Worm (Caenorhabditis elegans): Measurements from ENCODE around the gene zfp-1.

Gene zfp-1

ce11 chrIII:8801352-8801863 lies 10.1 kb downstream of the zfp-1 start (continued):
- no peak for TF ChIP-seq fkh-10 (GFP tag; optimal IDR thresholded peaks at IDR 0.05)
- TF ChIP-seq ztf-4 (tag; optimal IDR thresholded peaks at IDR 0.05): no peak
- no peak for TF ChIP-seq efl-1 (optimal IDR thresholded peaks at IDR 0.05)
- TF ChIP-seq efl-1 (GFP tag; optimal IDR thresholded peaks at IDR 0.05 in 1 of 2): no peak
- no peak for TF ChIP-seq isw-1 (GFP tag; IDR thresholded peaks at IDR 0.05)
- no peak for TF ChIP-seq egl-13 (tag; optimal IDR thresholded peaks at IDR 0.05)
- no peak for TF ChIP-seq C34B4.2 (tag; optimal IDR thresholded peaks at IDR 0.05)
- TF ChIP-seq grh-1 (GFP tag; IDR thresholded peaks at IDR 0.05): peak; percentile 40; the same call in 1 of the 2 replicates
- no peak for TF ChIP-seq rnt-1 (tag; optimal IDR thresholded peaks at IDR 0.05)
- TF ChIP-seq unc-98 (GFP tag; IDR thresholded peaks at IDR 0.05): no peak
- peak; percentile 23 for TF ChIP-seq lin-13 (GFP tag; optimal IDR thresholded peaks at IDR 0.05)
- no peak for TF ChIP-seq lir-3 (tag; optimal IDR thresholded peaks at IDR 0.05; ENCODE audit: poor library complexity)
- TF ChIP-seq ceh-90 (tag; optimal IDR thresholded peaks at IDR 0.05): no peak
- peak; percentile 18 for TF ChIP-seq skn-1 (tag; optimal IDR thresholded peaks at IDR 0.05)
- TF ChIP-seq ama-1 (optimal IDR thresholded peaks at IDR 0.05): no peak
- no peak for TF ChIP-seq unc-62 (GFP tag; optimal IDR thresholded peaks at IDR 0.05)
- TF ChIP-seq nhr-47 (tag; optimal IDR thresholded peaks at IDR 0.05): no peak
- no peak for TF ChIP-seq nhr-71 (tag; optimal IDR thresholded peaks at IDR 0.05)
- no peak for TF ChIP-seq hpl-2 (GFP tag; optimal IDR thresholded peaks at IDR 0.05)
- TF ChIP-seq blmp-1 (tag; optimal IDR thresholded peaks at IDR 0.05): peak; percentile 74
- TF ChIP-seq snpc-4 (tag; optimal IDR thresholded peaks at IDR 0.05): no peak
- TF ChIP-seq fkh-4 (tag; optimal IDR thresholded peaks at IDR 0.05; ENCODE audit: borderline replicate concordance): no peak
- TF ChIP-seq jun-1 (tag; optimal IDR thresholded peaks at IDR 0.05): no peak
- TF ChIP-seq nhr-77 (tag; optimal IDR thresholded peaks at IDR 0.05): no peak

DNA sequence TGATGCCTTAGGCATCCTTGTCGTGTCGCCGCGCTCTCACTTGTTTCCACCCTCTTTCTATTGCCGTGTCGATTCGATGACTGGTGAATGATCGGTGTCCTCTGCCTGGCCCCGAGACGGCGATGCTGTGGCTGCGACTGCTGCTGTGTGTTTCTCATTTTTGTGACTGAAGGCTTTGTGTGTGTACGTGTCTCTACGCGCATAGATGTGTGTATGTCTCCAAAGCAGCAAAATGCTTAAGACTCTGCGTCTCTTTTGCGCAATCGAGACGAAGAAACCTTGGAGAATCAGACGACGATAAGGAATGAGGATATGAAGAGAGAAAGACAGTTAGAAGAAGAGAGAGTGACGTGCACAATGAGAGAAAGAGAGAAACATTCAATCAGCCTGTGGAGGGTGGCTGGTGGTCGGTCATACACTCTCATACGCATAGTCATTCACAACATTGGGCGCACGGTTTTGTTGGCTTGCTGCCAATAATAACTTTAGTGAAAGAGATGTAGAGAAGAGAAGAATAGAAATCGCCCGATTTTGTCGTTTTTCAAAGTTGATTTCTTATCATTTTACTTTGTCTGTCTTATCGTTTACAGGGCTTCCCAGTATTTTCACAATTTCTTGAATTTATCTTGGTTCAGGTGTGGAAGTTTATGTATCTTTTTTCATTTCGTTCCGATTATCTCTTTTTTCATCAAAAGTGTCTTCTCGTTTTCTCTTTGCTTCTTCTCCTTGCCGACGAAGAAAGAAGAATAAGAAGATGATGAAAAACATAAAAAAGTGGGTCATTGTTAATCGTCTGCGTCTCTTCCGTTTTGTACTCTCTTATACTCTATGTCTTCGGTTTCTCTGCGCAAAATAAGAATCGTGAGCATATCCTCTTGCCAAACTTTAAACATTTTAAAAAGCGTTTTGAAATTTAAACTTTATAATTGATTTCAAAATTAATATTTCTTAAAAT lies 10.8 kb downstream of the zfp-1 start:
- TF ChIP-seq xbp-1 (tag; optimal IDR thresholded peaks at IDR 0.05): peak; percentile 93
- TF ChIP-seq ceh-8 (GFP tag; optimal IDR thresholded peaks at IDR 0.05): no peak
- peak; percentile 96 for TF ChIP-seq fkh-8 (tag; optimal IDR thresholded peaks at IDR 0.05)
- TF ChIP-seq nhr-76 (tag; optimal IDR thresholded peaks at IDR 0.05): peak; percentile 47
- TF ChIP-seq zag-1 (tag; optimal IDR thresholded peaks at IDR 0.05): peak; percentile 98
- TF ChIP-seq lsy-2 (tag; optimal IDR thresholded peaks at IDR 0.05): peak; percentile 93 to 96
- no peak for TF ChIP-seq nhr-84 (tag; optimal IDR thresholded peaks at IDR 0.05)
- no peak for TF ChIP-seq ets-5 (GFP tag; IDR thresholded peaks at IDR 0.05)
- peak; percentile 95 for TF ChIP-seq fos-1 (tag; optimal IDR thresholded peaks at IDR 0.05)
- peak; percentile 95 for TF ChIP-seq nhr-90 (tag; optimal IDR thresholded peaks at IDR 0.05; ENCODE audit: poor library complexity)
- TF ChIP-seq isw-1 (GFP tag; IDR thresholded peaks at IDR 0.05): peak; percentile 82
- peak; percentile 99 for TF ChIP-seq lin-14 (GFP tag; optimal IDR thresholded peaks at IDR 0.05)
- peak; percentile 97 for TF ChIP-seq jun-1 (tag; optimal IDR thresholded peaks at IDR 0.05)
- peak; percentile 96 for TF ChIP-seq ztf-4 (tag; optimal IDR thresholded peaks at IDR 0.05)
- peak; percentile 100 for TF ChIP-seq nhr-85 (tag)
- peak; percentile 90 to 97 for TF ChIP-seq efl-1 (optimal IDR thresholded peaks at IDR 0.05)
- TF ChIP-seq efl-1 (GFP tag; optimal IDR thresholded peaks at IDR 0.05 in 1 of 2): peak; percentile 70 to 97
- peak; percentile 97 for TF ChIP-seq tbx-2 (tag; optimal IDR thresholded peaks at IDR 0.05)
- no peak for TF ChIP-seq C34B4.2 (tag; optimal IDR thresholded peaks at IDR 0.05)
- peak; percentile 91 for TF ChIP-seq C16A3.4 (tag; optimal IDR thresholded peaks at IDR 0.05)
- TF ChIP-seq mdl-1 (tag; optimal IDR thresholded peaks at IDR 0.05): peak; percentile 73 to 96
- TF ChIP-seq nhr-12 (tag; optimal IDR thresholded peaks at IDR 0.05): peak; percentile 47
- peak; percentile 72 to 91 for TF ChIP-seq lin-35 (GFP tag; optimal IDR thresholded peaks at IDR 0.05)
- TF ChIP-seq lin-13 (GFP tag; optimal IDR thresholded peaks at IDR 0.05): peak; percentile 95
- TF ChIP-seq C04F5.9 (tag; optimal IDR thresholded peaks at IDR 0.05): peak; percentile 65
- peak; percentile 92 for TF ChIP-seq hpl-2 (GFP tag; optimal IDR thresholded peaks at IDR 0.05)
- peak; percentile 22 for TF ChIP-seq unc-62 (GFP tag; optimal IDR thresholded peaks at IDR 0.05)
- peak; percentile 23 for TF ChIP-seq efl-3 (GFP tag; optimal IDR thresholded peaks at IDR 0.05)
- peak; percentile 87 for TF ChIP-seq sup-37 (GFP tag; optimal IDR thresholded peaks at IDR 0.05)
- peak; percentile 76 for TF ChIP-seq nhr-28 (tag; optimal IDR thresholded peaks at IDR 0.05)
- no peak for TF ChIP-seq alr-1 (tag; optimal IDR thresholded peaks at IDR 0.05; ENCODE audit: borderline replicate concordance)
- no peak for TF ChIP-seq ceh-90 (tag; optimal IDR thresholded peaks at IDR 0.05)
- peak; percentile 40 for TF ChIP-seq F16B12.6 (tag; optimal IDR thresholded peaks at IDR 0.05)
- peak; percentile 71 for TF ChIP-seq zip-4 (GFP tag; optimal IDR thresholded peaks at IDR 0.05)
- TF ChIP-seq Y116A8C.19 (tag; optimal IDR thresholded peaks at IDR 0.05; ENCODE audit: borderline replicate concordance): no peak
